Fruit fly (Drosophila melanogaster): ENCODE data around the gene PAPLA1.

PAPLA1 gene

dm6 chr2L:8097964-8098945 is 61.2 kb downstream of the PAPLA1 start:
- TF ChIP-seq CG8478 (optimal IDR thresholded peaks at IDR 0.05) (no peak), CTCF (optimal IDR thresholded peaks at IDR 0.05) (peak in 1 of 2 experiments; percentile 3)

- TF ChIP-seq CTCF (optimal IDR thresholded peaks at IDR 0.05) (no peak), CG8478 (optimal IDR thresholded peaks at IDR 0.05) (no peak)
Observed at dm6 chr2L:8097461-8097860, 62.0 kb downstream of the PAPLA1 start.

DNA sequence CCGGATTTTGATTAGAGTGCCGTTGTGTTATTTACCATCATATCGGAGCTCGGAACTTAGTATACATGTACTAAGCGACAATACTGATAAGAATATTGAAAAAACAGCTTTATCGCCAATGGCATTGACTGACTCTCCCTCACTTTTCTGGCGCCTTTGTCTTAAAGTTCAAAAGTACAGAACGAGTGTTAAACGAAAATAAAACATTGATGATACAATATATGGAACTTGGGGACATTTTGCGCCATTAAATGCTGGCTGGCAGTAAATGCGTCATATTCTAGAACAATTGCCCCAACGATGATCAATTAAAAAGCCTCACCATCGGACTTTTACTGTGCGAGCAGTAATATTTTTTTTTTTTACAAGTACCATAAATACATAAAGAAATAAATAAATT is 64.3 kb downstream of the PAPLA1 start:
- TF ChIP-seq CG8478 (optimal IDR thresholded peaks at IDR 0.05) (no peak), CTCF (optimal IDR thresholded peaks at IDR 0.05) (no peak)

DNA sequence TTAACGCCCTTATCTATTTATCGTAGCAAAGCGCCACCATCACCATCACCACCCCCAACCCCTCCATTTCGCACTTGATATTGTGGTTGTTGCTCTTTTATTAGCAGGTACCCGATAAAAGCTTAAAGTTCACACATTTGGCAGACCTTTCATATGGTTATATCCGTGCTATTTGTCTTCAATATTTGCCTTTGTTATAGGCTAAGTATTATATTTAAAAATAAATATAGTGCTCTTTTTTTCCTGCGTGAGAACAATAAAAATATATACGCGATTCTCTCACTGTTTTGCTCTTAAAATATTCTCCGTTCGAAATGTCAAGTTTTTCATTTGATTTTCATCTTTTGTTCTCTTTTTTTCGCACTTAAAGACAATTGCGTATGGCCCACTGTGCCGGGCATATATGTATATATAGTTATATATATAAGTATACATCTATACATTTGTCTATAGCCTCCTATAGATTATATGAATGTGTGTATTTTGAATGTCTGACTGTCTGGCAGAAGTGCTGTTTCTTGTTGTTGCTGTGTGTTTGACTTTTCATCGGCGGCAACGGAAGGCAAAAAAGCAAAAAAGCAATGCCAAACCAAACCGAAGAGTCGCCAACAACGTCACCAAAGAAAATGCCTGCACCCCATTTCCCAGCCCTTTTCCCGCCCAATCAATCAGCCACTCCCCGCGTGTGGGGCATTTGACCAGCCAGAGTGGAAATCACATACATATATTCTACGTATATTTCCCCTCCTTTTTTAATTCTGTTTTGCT is 65.2 kb downstream of the PAPLA1 start:
- TF ChIP-seq CG8478 (optimal IDR thresholded peaks at IDR 0.05) (no peak), CTCF (optimal IDR thresholded peaks at IDR 0.05) (no peak)

dm6 chr2L:8093182-8093941 is 66.1 kb downstream of the PAPLA1 start:
- no peak for TF ChIP-seq CG8478 (optimal IDR thresholded peaks at IDR 0.05)
- TF ChIP-seq CTCF (optimal IDR thresholded peaks at IDR 0.05) = no peak

dm6 chr2L:8091908-8092307 is 67.5 kb downstream of the PAPLA1 start:
- TF ChIP-seq CTCF (optimal IDR thresholded peaks at IDR 0.05) (no peak), CG8478 (optimal IDR thresholded peaks at IDR 0.05) (no peak)

dm6 chr2L:8091429-8091828 is 68.0 kb downstream of the PAPLA1 start:
- no peak for TF ChIP-seq CTCF (optimal IDR thresholded peaks at IDR 0.05)
- no peak for TF ChIP-seq CG8478 (optimal IDR thresholded peaks at IDR 0.05)

DNA sequence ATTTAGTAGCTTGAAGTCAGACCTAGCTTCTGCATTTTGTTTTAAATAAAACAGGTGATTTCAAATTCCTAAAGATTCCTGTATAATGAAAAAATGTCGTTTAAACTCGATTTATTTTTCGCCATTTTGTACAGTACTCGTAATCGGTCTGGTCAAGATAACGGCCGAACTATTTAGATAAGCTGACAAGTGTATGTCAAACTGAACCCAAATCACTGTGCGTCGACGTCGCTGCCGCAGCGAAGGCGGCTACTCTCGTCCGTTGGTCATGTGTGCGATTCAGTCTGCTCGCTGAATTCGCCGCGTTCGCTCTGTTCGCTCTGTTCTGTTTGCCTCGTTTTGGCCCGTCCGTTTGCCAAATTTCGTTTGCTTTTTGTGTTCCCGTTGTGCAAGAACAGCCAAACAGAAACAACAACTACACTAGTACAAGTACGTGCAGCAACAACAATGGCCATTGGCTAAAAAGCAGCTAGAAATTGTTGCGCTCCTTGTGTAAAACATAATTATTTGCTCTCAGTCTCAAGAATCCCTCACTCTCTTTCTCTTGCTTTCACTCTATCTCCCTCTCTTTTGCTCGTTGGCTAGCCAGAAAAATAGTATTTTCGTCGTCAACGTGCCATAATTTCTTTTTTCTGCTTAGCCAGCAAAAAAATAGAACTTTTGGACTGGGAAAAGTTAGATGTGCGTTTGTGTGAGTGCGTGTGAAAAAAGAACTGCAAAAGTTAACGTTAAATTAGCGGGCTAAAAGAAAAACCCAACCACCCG is 71.2 kb downstream of the PAPLA1 start:
- TF ChIP-seq CG8478 (optimal IDR thresholded peaks at IDR 0.05) = no peak
- TF ChIP-seq CTCF (optimal IDR thresholded peaks at IDR 0.05) = no peak

DNA sequence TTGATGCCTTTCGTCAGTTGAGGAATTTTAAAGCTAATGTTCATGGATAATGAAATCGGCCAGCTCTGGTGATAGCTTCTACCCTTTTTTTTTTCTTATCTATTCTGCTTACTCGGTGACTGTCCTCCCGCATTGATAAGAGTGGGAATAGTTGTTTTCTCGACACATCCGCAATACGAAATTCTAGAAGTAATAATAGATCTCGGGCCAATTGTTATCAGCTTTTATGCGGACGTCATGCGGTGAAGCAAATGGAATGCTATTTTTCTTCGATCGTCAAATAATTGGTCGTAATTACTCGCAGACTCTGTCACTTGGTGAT is 72.0 kb downstream of the PAPLA1 start:
- TF ChIP-seq CTCF (optimal IDR thresholded peaks at IDR 0.05) (no peak), CG8478 (optimal IDR thresholded peaks at IDR 0.05) (no peak)

- TF ChIP-seq CG8478 (optimal IDR thresholded peaks at IDR 0.05) = no peak
- TF ChIP-seq CTCF (optimal IDR thresholded peaks at IDR 0.05) = no peak
Observed at dm6 chr2L:8086736-8087467, 72.5 kb downstream of the PAPLA1 start.

DNA sequence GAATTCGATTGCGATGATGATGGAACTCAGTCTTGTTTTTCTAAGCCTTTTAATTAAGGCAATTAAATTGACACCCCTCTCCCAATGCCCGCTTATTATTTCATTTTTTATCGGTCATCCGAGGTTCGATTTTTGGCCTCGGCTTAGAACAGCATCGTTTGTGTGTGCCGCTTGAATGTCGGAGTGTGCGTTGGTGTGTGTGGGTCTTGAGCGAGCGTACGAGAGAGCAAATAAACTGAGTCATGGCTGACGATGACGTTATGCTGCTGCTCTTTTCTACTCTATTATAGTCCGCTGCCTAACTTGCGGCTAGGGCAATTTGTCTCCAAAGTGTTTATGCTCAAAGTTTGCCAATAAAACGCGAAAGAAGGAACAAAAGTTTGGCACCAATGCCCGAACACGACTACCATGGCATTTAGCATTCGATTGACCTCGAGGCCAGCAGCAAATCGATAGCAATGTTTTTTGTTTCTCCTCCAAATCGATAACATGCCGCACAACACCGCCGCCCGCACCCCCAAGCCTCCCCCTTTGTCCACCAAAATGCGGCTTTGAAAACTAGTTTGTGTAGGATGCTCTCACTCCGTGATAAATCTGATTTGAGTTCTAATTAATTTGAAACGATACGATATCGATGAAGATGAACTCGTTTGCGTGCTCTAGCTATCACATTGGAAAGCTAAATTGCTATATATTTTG is 73.8 kb downstream of the PAPLA1 start:
- TF ChIP-seq CG8478 (optimal IDR thresholded peaks at IDR 0.05) (no peak), CTCF (optimal IDR thresholded peaks at IDR 0.05) (no peak)

dm6 chr2L:8084349-8085203 is 74.9 kb downstream of the PAPLA1 start:
- TF ChIP-seq CG8478 (optimal IDR thresholded peaks at IDR 0.05) = no peak
- peak in 1 of 2 experiments; percentile 4 for TF ChIP-seq CTCF (optimal IDR thresholded peaks at IDR 0.05)
